Fruit fly (Drosophila melanogaster) whole organism, adult: ENCODE data around the gene wrm1.

Experiments used
- CG11617 ChIP-seq: fragments of 200-800 bp; sonication (Bioruptor generic); optimal IDR thresholded peaks from 2 replicates; lab custom pipeline; 2017; ENCODE audit warnings: mild to moderate bottlenecking, missing biosample characterization, missing genetic modification reagents, missing genetic modification characterization
- CG12768 ChIP-seq: fragments of 200-800 bp; sonication (Bioruptor generic); optimal IDR thresholded peaks from 2 replicates; lab custom pipeline; 2017; ENCODE audit warnings: missing biosample characterization, missing genetic modification characterization, mild to moderate bottlenecking, moderate library complexity, missing genetic modification reagents
- CG14711 ChIP-seq: fragments of 200-800 bp; sonication (Bioruptor generic); optimal IDR thresholded peaks from 2 replicates; lab custom pipeline; 2018; ENCODE audit warnings: missing biosample characterization, mild to moderate bottlenecking, missing genetic modification characterization, moderate library complexity
- CG1620 ChIP-seq: fragments of 200-800 bp; sonication (Bioruptor generic); optimal IDR thresholded peaks from 2 replicates; lab custom pipeline; 2016; ENCODE audit warnings: missing biosample characterization, missing genetic modification characterization
- CG33017 ChIP-seq: fragments of 200-800 bp; sonication (Bioruptor generic); optimal IDR thresholded peaks from 2 replicates; lab custom pipeline; 2018; ENCODE audit warnings: missing biosample characterization, mild to moderate bottlenecking, missing genetic modification characterization, moderate library complexity
- CG5204 ChIP-seq: fragments of 200-800 bp; sonication (Bioruptor generic); optimal IDR thresholded peaks from 2 replicates; lab custom pipeline; 2016; ENCODE audit warnings: missing biosample characterization, missing genetic modification characterization
- CG7045 ChIP-seq: fragments of 200-800 bp; sonication (Bioruptor generic); optimal IDR thresholded peaks from 2 replicates; lab custom pipeline; 2017; ENCODE audit warnings: missing biosample characterization, mild to moderate bottlenecking, missing genetic modification characterization
- CG7101 ChIP-seq: fragments of 200-800 bp; sonication (Bioruptor generic); optimal IDR thresholded peaks from 2 replicates; lab custom pipeline; 2018; ENCODE audit warnings: missing biosample characterization, mild to moderate bottlenecking, missing genetic modification characterization, moderate library complexity
- Clk ChIP-seq: fragments of 200-800 bp; sonication (Bioruptor generic); optimal IDR thresholded peaks from 2 replicates; lab custom pipeline; 2017; ENCODE audit warnings: missing biosample characterization, missing genetic modification characterization
- Crg-1 ChIP-seq: fragments of 200-800 bp; sonication (Bioruptor generic); optimal IDR thresholded peaks from 2 replicates; lab custom pipeline; 2016; ENCODE audit warnings: missing biosample characterization, missing genetic modification characterization
- Hr96 ChIP-seq: fragments of 200-800 bp; sonication (Bioruptor generic); optimal IDR thresholded peaks from 2 replicates; lab custom pipeline; 2016; ENCODE audit warnings: missing biosample characterization, missing genetic modification characterization
- Mnt ChIP-seq: fragments of 200-800 bp; sonication (Bioruptor generic); optimal IDR thresholded peaks from 2 replicates; lab custom pipeline; 2016; ENCODE audit warnings: missing biosample characterization, mild to moderate bottlenecking, missing genetic modification characterization
- bab1 ChIP-seq: fragments of 200-800 bp; sonication (Bioruptor generic); optimal IDR thresholded peaks from 3 replicates; lab custom pipeline; 2019; ENCODE audit warnings: missing biosample characterization, mild to moderate bottlenecking, missing genetic modification characterization, moderate library complexity
- cic ChIP-seq: fragments of 200-800 bp; sonication (Bioruptor generic); optimal IDR thresholded peaks from 2 replicates; lab custom pipeline; 2017; ENCODE audit warnings: missing biosample characterization, mild to moderate bottlenecking, missing genetic modification characterization, moderate library complexity
- cnc ChIP-seq, 2 experiments: fragments of >200 bp; optimal IDR thresholded peaks; 2 replicates each; lab custom pipeline; 2017
- kay ChIP-seq: fragments of 200-800 bp; sonication (Bioruptor generic); peaks from one replicate; lab custom pipeline; 2016; ENCODE audit warnings: missing biosample characterization, missing genetic modification characterization, borderline replicate concordance
- ovo ChIP-seq: fragments of 200-800 bp; sonication (Bioruptor generic); optimal IDR thresholded peaks from 2 replicates; lab custom pipeline; 2016; ENCODE audit warnings: missing biosample characterization, missing genetic modification characterization
- pad ChIP-seq: fragments of 200-800 bp; sonication (Bioruptor generic); optimal IDR thresholded peaks from 3 replicates; lab custom pipeline; 2017; ENCODE audit warnings: missing biosample characterization, missing genetic modification characterization, mild to moderate bottlenecking, moderate library complexity, missing genetic modification reagents
- tj ChIP-seq: fragments of 200-800 bp; sonication (Bioruptor generic); optimal IDR thresholded peaks from 3 replicates; lab custom pipeline; 2017; ENCODE audit warnings: missing biosample characterization, mild to moderate bottlenecking, missing genetic modification characterization, moderate library complexity
- toe ChIP-seq: fragments of 200-800 bp; sonication (Bioruptor generic); optimal IDR thresholded peaks from 2 replicates; lab custom pipeline; 2016; ENCODE audit warnings: missing biosample characterization, missing genetic modification characterization

wrm1 gene

dm6 chr3L:7328567-7329253 is 6.3 kb downstream of the wrm1 start, which contains the start of the genes mrva, CG42307 and mus312:
mrva (minus strand) TSS chr3L:7328842.
CG42307 (plus strand) TSS chr3L:7329132.
mus312 (plus strand) TSS chr3L:7329132.
- TF ChIP-seq CG5204 (no peak), pad (GFP tag; lab: Kevin White, UChicago) (peak; percentile 69), CG12768 (GFP tag; lab: Kevin White, UChicago) (peak; percentile 90), CG33017 (tag; lab: Kevin White, UChicago) (peak; percentile 93), Crg-1 (GFP tag; lab: Kevin White, UChicago) (peak; percentile 80), Mnt (GFP tag; lab: Kevin White, UChicago) (peak; percentile 70), Clk (GFP tag; lab: Kevin White, UChicago) (peak; percentile 51), tj (GFP tag; lab: Kevin White, UChicago) (peak; percentile 88), kay (GFP tag; lab: Kevin White, UChicago) (no peak), ovo (GFP tag; lab: Kevin White, UChicago) (peak; percentile 80), bab1 (GFP tag; lab: Kevin White, UChicago) (peak; percentile 86), cnc (optimal IDR thresholded peaks at IDR 0.05; lab: Kevin White, UChicago) (no peak), CG11617 (peak; percentile 96), CG7101 (peak; percentile 96), CG7045 (GFP tag; lab: Kevin White, UChicago) (peak; percentile 90), CG14711 (tag; lab: Kevin White, UChicago) (peak; percentile 99), cic (GFP tag; lab: Kevin White, UChicago) (peak; percentile 69), Hr96 (GFP tag; lab: Kevin White, UChicago) (no peak), toe (GFP tag; lab: Kevin White, UChicago) (no peak), CG1620 (GFP tag; lab: Kevin White, UChicago) (peak; percentile 75)

DNA sequence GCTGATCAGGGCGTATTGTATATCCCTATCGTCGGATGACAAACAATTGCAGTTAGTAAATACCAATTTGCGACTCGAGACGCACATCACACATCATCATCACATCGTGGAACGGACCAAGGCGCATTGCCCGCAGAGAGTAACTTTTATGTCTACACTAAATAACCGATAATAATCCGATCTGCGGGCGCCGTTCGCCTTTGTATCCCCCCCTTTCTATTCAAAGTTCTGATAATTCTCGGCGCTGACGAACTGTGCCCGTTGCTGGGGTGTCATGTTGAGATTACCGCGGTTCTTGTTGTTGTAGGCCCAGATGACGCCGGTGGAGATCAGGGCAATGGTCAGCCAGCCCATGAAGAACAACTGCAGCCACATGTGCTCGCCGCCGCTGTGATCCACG is 8.3 kb downstream of the wrm1 start:
- TF ChIP-seq CG1620 (GFP tag; lab: Kevin White, UChicago) (no peak), toe (GFP tag; lab: Kevin White, UChicago) (no peak), CG14711 (tag; lab: Kevin White, UChicago) (no peak), Crg-1 (GFP tag; lab: Kevin White, UChicago) (no peak), Clk (GFP tag; lab: Kevin White, UChicago) (no peak), CG11617 (no peak), CG12768 (GFP tag; lab: Kevin White, UChicago) (no peak), CG33017 (tag; lab: Kevin White, UChicago) (no peak), CG7101 (no peak), CG5204 (no peak), tj (GFP tag; lab: Kevin White, UChicago) (no peak), Hr96 (GFP tag; lab: Kevin White, UChicago) (no peak), pad (GFP tag; lab: Kevin White, UChicago) (no peak), CG7045 (GFP tag; lab: Kevin White, UChicago) (no peak), Mnt (GFP tag; lab: Kevin White, UChicago) (no peak), bab1 (GFP tag; lab: Kevin White, UChicago) (no peak), kay (GFP tag; lab: Kevin White, UChicago) (no peak), cnc (optimal IDR thresholded peaks at IDR 0.05; lab: Kevin White, UChicago) (no peak), cic (GFP tag; lab: Kevin White, UChicago) (no peak), ovo (GFP tag; lab: Kevin White, UChicago) (no peak)

dm6 chr3L:7323348-7323747 is 11.7 kb downstream of the wrm1 start, which contains the start of the genes RhoGEF4 and Rint1:
RhoGEF4 (minus strand) TSS chr3L:7323411.
Rint1 (plus strand) TSS chr3L:7323619.
- TF ChIP-seq CG5204 (no peak), toe (GFP tag; lab: Kevin White, UChicago) (peak; percentile 13), kay (GFP tag; lab: Kevin White, UChicago) (no peak), CG7101 (peak; percentile 75), Crg-1 (GFP tag; lab: Kevin White, UChicago) (peak; percentile 38), CG14711 (tag; lab: Kevin White, UChicago) (peak; percentile 66), CG7045 (GFP tag; lab: Kevin White, UChicago) (no peak), cic (GFP tag; lab: Kevin White, UChicago) (peak; percentile 13), CG11617 (peak; percentile 36), Mnt (GFP tag; lab: Kevin White, UChicago) (peak; percentile 44), pad (GFP tag; lab: Kevin White, UChicago) (peak; percentile 14), ovo (GFP tag; lab: Kevin White, UChicago) (peak; percentile 15), bab1 (GFP tag; lab: Kevin White, UChicago) (peak; percentile 17), cnc (optimal IDR thresholded peaks at IDR 0.05; lab: Kevin White, UChicago) (no peak), CG1620 (GFP tag; lab: Kevin White, UChicago) (peak; percentile 44), tj (GFP tag; lab: Kevin White, UChicago) (peak; percentile 27), Hr96 (GFP tag; lab: Kevin White, UChicago) (no peak), CG12768 (GFP tag; lab: Kevin White, UChicago) (peak; percentile 4)

- no peak for TF ChIP-seq CG7045 (GFP tag; lab: Kevin White, UChicago)
- no peak for TF ChIP-seq CG33017 (tag; lab: Kevin White, UChicago)
- no peak for TF ChIP-seq pad (GFP tag; lab: Kevin White, UChicago)
- no peak for TF ChIP-seq CG1620 (GFP tag; lab: Kevin White, UChicago)
- no peak for TF ChIP-seq tj (GFP tag; lab: Kevin White, UChicago)
- TF ChIP-seq CG12768 (GFP tag; lab: Kevin White, UChicago): no peak
- TF ChIP-seq Hr96 (GFP tag; lab: Kevin White, UChicago): no peak
- no peak for TF ChIP-seq CG5204
- no peak for TF ChIP-seq toe (GFP tag; lab: Kevin White, UChicago)
- no peak for TF ChIP-seq bab1 (GFP tag; lab: Kevin White, UChicago)
- TF ChIP-seq CG11617: no peak
- no peak for TF ChIP-seq cnc (optimal IDR thresholded peaks at IDR 0.05; lab: Kevin White, UChicago)
- no peak for TF ChIP-seq kay (GFP tag; lab: Kevin White, UChicago)
- TF ChIP-seq Clk (GFP tag; lab: Kevin White, UChicago): no peak
- TF ChIP-seq cic (GFP tag; lab: Kevin White, UChicago): no peak
- TF ChIP-seq CG14711 (tag; lab: Kevin White, UChicago): no peak
- TF ChIP-seq ovo (GFP tag; lab: Kevin White, UChicago): no peak
- no peak for TF ChIP-seq Mnt (GFP tag; lab: Kevin White, UChicago)
- no peak for TF ChIP-seq Crg-1 (GFP tag; lab: Kevin White, UChicago)
These were observed 15.3 kb downstream of the wrm1 start, which contains the start of gene CG8607 for dm6 chr3L:7319768-7320167. CG8607 (plus strand) TSS chr3L:7320068.
